Worm (Caenorhabditis elegans): ENCODE data around the gene T04C9.3.

ce11 chrIII:5998640-5999039 lies 13.2 kb downstream of the T04C9.3 start:
- TF ChIP-seq ztf-25 (GFP tag; IDR thresholded peaks at IDR 0.05) = no peak
- no peak for TF ChIP-seq lin-35 (GFP tag; optimal IDR thresholded peaks at IDR 0.05)
- TF ChIP-seq unc-62 (GFP tag; optimal IDR thresholded peaks at IDR 0.05) = no peak
- no peak for TF ChIP-seq ceh-27 (GFP tag; optimal IDR thresholded peaks at IDR 0.05)
- no peak for TF ChIP-seq him-1 (tag; optimal IDR thresholded peaks at IDR 0.05)

Data from whole organism, young adult.